Fruit fly (Drosophila melanogaster) whole organism, embryonic: ENCODE measurements around the gene Ir94d.

ENCODE experiments used
- BtbVII ChIP-seq: fragments of 200-800 bp; sonication (Bioruptor generic); optimal IDR thresholded peaks from 3 replicates; lab custom pipeline; 2017; ENCODE audit warnings: missing biosample characterization, mild to moderate bottlenecking, missing genetic modification characterization
- CG10366 ChIP-seq: fragments of 200-800 bp; sonication (Bioruptor generic); IDR thresholded peaks from 2 replicates; pipeline ENCODE4 v1.3.6; 2022; ENCODE audit warnings: missing biosample characterization, missing genetic modification characterization
- CG10543 ChIP-seq: fragments of 200-800 bp; sonication (Bioruptor generic); optimal IDR thresholded peaks from 3 replicates; lab custom pipeline; 2017; ENCODE audit warnings: missing biosample characterization, mild to moderate bottlenecking, missing genetic modification characterization, moderate library complexity
- CG10565 ChIP-seq: fragments of 200-800 bp; sonication (Bioruptor generic); optimal IDR thresholded peaks from 3 replicates; lab custom pipeline; 2016; ENCODE audit warnings: missing biosample characterization, mild to moderate bottlenecking, missing genetic modification characterization
- CG11504 ChIP-seq: fragments of 200-800 bp; sonication (Bioruptor generic); optimal IDR thresholded peaks from 3 replicates; lab custom pipeline; 2019; ENCODE audit warnings: missing biosample characterization, mild to moderate bottlenecking, missing genetic modification characterization, moderate library complexity
- CG14710 ChIP-seq: fragments of 200-800 bp; sonication (Bioruptor generic); optimal IDR thresholded peaks from 3 replicates; lab custom pipeline; 2019; ENCODE audit warnings: missing biosample characterization, mild to moderate bottlenecking, missing genetic modification characterization, moderate library complexity
- CG15601 ChIP-seq: fragments of 200-800 bp; sonication (Bioruptor generic); optimal IDR thresholded peaks from 3 replicates; lab custom pipeline; 2019; ENCODE audit warnings: missing biosample characterization, mild to moderate bottlenecking, missing genetic modification characterization, moderate library complexity
- CG1602 ChIP-seq: fragments of 200-800 bp; sonication (Bioruptor generic); optimal IDR thresholded peaks from 3 replicates; lab custom pipeline; 2016; ENCODE audit warnings: missing biosample characterization, missing genetic modification characterization
- CG17385 ChIP-seq: fragments of 200-800 bp; sonication (Bioruptor generic); optimal IDR thresholded peaks from 3 replicates; lab custom pipeline; 2018; ENCODE audit warnings: missing biosample characterization, mild to moderate bottlenecking, missing genetic modification characterization
- CG18619 ChIP-seq: fragments of 200-800 bp; sonication (Bioruptor generic); optimal IDR thresholded peaks from 3 replicates; lab custom pipeline; 2017; ENCODE audit warnings: missing biosample characterization, mild to moderate bottlenecking, missing genetic modification characterization
- CG2120 ChIP-seq: fragments of 200-800 bp; sonication (Bioruptor generic); optimal IDR thresholded peaks from 3 replicates; lab custom pipeline; 2016; ENCODE audit warnings: missing biosample characterization, missing genetic modification characterization
- CG43689 ChIP-seq: fragments of 200-800 bp; sonication (Bioruptor generic); IDR thresholded peaks from 2 replicates; pipeline ENCODE4 v1.3.6; 2022; ENCODE audit warnings: missing biosample characterization, missing genetic modification characterization
- CG7745 ChIP-seq: fragments of 200-800 bp; sonication (Bioruptor generic); optimal IDR thresholded peaks from 2 replicates; lab custom pipeline; 2018; ENCODE audit warnings: missing biosample characterization, mild to moderate bottlenecking, missing genetic modification characterization, moderate library complexity
- CG8765 ChIP-seq: fragments of 200-800 bp; sonication (Bioruptor generic); IDR thresholded peaks from 2 replicates; pipeline ENCODE4 v1.3.6; 2022; ENCODE audit warnings: missing biosample characterization, missing genetic modification characterization
- CG9876 ChIP-seq: fragments of 200-800 bp; sonication (Bioruptor generic); optimal IDR thresholded peaks from 2 replicates; lab custom pipeline; 2016; ENCODE audit warnings: missing biosample characterization, missing genetic modification characterization
- Dad ChIP-seq: fragments of 200-800 bp; sonication (Bioruptor generic); optimal IDR thresholded peaks from 3 replicates; lab custom pipeline; 2016; ENCODE audit warnings: missing biosample characterization, missing genetic modification characterization
- Drgx ChIP-seq: fragments of 200-800 bp; sonication (Bioruptor generic); IDR thresholded peaks from 2 replicates; pipeline ENCODE4 v1.3.6; 2022; ENCODE audit warnings: missing biosample characterization, missing genetic modification characterization
- E2f2 ChIP-seq: fragments of 200-800 bp; sonication (Bioruptor generic); IDR thresholded peaks from 2 replicates; pipeline ENCODE4 v1.3.6; 2022; ENCODE audit warnings: missing biosample characterization, missing genetic modification characterization
- Myb ChIP-seq: fragments of 200-800 bp; sonication (Bioruptor generic); optimal IDR thresholded peaks from 2 replicates; lab custom pipeline; 2016; ENCODE audit warnings: missing biosample characterization, missing genetic modification characterization
- Nf-YA ChIP-seq: fragments of 200-800 bp; sonication (Bioruptor generic); IDR thresholded peaks from 2 replicates; pipeline ENCODE4 v1.3.6; 2022; ENCODE audit warnings: missing biosample characterization, missing genetic modification characterization
- Oli ChIP-seq: fragments of 200-800 bp; sonication (Bioruptor generic); optimal IDR thresholded peaks from 2 replicates; lab custom pipeline; 2018; ENCODE audit warnings: missing biosample characterization, mild to moderate bottlenecking, missing genetic modification characterization, moderate library complexity
- Ptx1 ChIP-seq: fragments of 200-800 bp; sonication (Bioruptor generic); IDR thresholded peaks from 2 replicates; pipeline ENCODE4 v1.3.6; 2022; ENCODE audit warnings: missing biosample characterization, missing genetic modification characterization
- Rfx ChIP-seq: fragments of 200-800 bp; sonication (Bioruptor generic); IDR thresholded peaks from 2 replicates; pipeline ENCODE4 v1.3.6; 2022; ENCODE audit warnings: missing biosample characterization, missing genetic modification characterization
- Scr ChIP-seq: fragments of 200-800 bp; sonication (Bioruptor generic); IDR thresholded peaks from 2 replicates; pipeline ENCODE4 v1.3.6; 2022; ENCODE audit warnings: missing biosample characterization, missing genetic modification characterization; ENCODE audit not compliant: partially characterized antibody
- Six4 ChIP-seq: fragments of 200-800 bp; sonication (Bioruptor generic); optimal IDR thresholded peaks from 2 replicates; lab custom pipeline; 2016; ENCODE audit warnings: missing biosample characterization, missing genetic modification characterization
- Xbp1 ChIP-seq: fragments of 200-800 bp; sonication (Bioruptor generic); optimal IDR thresholded peaks from 3 replicates; lab custom pipeline; 2016; ENCODE audit warnings: missing biosample characterization, mild to moderate bottlenecking, missing genetic modification characterization
- ab ChIP-seq: fragments of 200-800 bp; sonication (Bioruptor generic); optimal IDR thresholded peaks from 2 replicates; lab custom pipeline; 2016; ENCODE audit warnings: missing biosample characterization, missing genetic modification characterization
- ap ChIP-seq: fragments of 200-800 bp; sonication (Bioruptor generic); IDR thresholded peaks from 2 replicates; pipeline ENCODE4 v1.3.6; 2022; ENCODE audit warnings: missing biosample characterization, missing genetic modification characterization
- ash1 ChIP-seq: fragments of 200-800 bp; sonication (Bioruptor generic); optimal IDR thresholded peaks from 2 replicates; lab custom pipeline; 2018; ENCODE audit warnings: missing biosample characterization, mild to moderate bottlenecking, missing genetic modification characterization
- bsh ChIP-seq, 2 experiments: fragments of 200-800 bp; sonication (Bioruptor generic); optimal IDR thresholded peaks; 2 replicates each; lab custom pipeline; 2017 to 2018; ENCODE audit warnings: mild to moderate bottlenecking in 2 of 2, missing biosample characterization in 2 of 2, missing genetic modification characterization in 2 of 2, moderate library complexity in 1 of 2
- btn ChIP-seq: fragments of 200-800 bp; sonication (Bioruptor generic); optimal IDR thresholded peaks from 2 replicates; lab custom pipeline; 2016; ENCODE audit warnings: missing biosample characterization, missing genetic modification characterization
- cato ChIP-seq: fragments of 200-800 bp; sonication (Bioruptor generic); optimal IDR thresholded peaks from 2 replicates; lab custom pipeline; 2016; ENCODE audit warnings: missing biosample characterization, missing genetic modification characterization, borderline replicate concordance
- ci ChIP-seq: fragments of 200-800 bp; sonication (Bioruptor generic); IDR thresholded peaks from 3 replicates; pipeline ENCODE4 v1.3.6; 2022; ENCODE audit warnings: missing biosample characterization, missing genetic modification characterization
- emc ChIP-seq: fragments of 200-800 bp; sonication (Bioruptor generic); optimal IDR thresholded peaks from 2 replicates; lab custom pipeline; 2016; ENCODE audit warnings: missing biosample characterization, missing genetic modification characterization
- kah ChIP-seq: fragments of 200-800 bp; sonication (Bioruptor generic); optimal IDR thresholded peaks from 2 replicates; lab custom pipeline; 2018; ENCODE audit warnings: missing biosample characterization, mild to moderate bottlenecking, missing genetic modification characterization
- oc ChIP-seq: fragments of 200-800 bp; sonication (Bioruptor generic); optimal IDR thresholded peaks from 2 replicates; lab custom pipeline; 2018; ENCODE audit warnings: missing biosample characterization, mild to moderate bottlenecking, missing genetic modification characterization, moderate library complexity
- otp ChIP-seq: fragments of 200-800 bp; sonication (Bioruptor generic); IDR thresholded peaks from 3 replicates; pipeline ENCODE4, ENCODE4 v1.3.6; 2022; ENCODE audit warnings: missing biosample characterization, missing genetic modification characterization
- pan ChIP-seq, 4 experiments: fragments of >200 bp in 3 of 4; fragments of 200-800 bp in 1 of 4; sonication (Bioruptor generic) in 1 of 4; optimal IDR thresholded peaks in 3 of 4; IDR thresholded peaks in 1 of 4; 2 replicates each; pipeline versions ENCODE4 v1.3.6 to Lab custom; 2017 to 2022; ENCODE audit warnings: missing biosample characterization in 2 of 4, missing genetic modification characterization in 2 of 4, mixed read lengths in 1 of 4
- seq ChIP-seq: fragments of 200-800 bp; sonication (Bioruptor generic); IDR thresholded peaks from 2 replicates; pipeline ENCODE4 v1.3.6; 2022; ENCODE audit warnings: missing biosample characterization, missing genetic modification characterization
- sim ChIP-seq: fragments of 200-800 bp; sonication (Bioruptor generic); IDR thresholded peaks from 2 replicates; pipeline ENCODE4 v1.3.6; 2022; ENCODE audit warnings: missing biosample characterization, missing genetic modification characterization
- slbo ChIP-seq: fragments of 200-800 bp; sonication (Bioruptor generic); IDR thresholded peaks from 2 replicates; pipeline ENCODE4 v1.3.6; 2022; ENCODE audit warnings: missing biosample characterization, missing genetic modification characterization
- so ChIP-seq: fragments of 200-800 bp; sonication (Bioruptor generic); IDR thresholded peaks from 3 replicates; pipeline ENCODE4 v1.3.6; 2022; ENCODE audit warnings: missing biosample characterization, missing genetic modification characterization
- tgo ChIP-seq: fragments of 200-800 bp; sonication (Bioruptor generic); IDR thresholded peaks from 3 replicates; pipeline ENCODE4 v1.3.6; 2022; ENCODE audit warnings: missing biosample characterization, missing genetic modification characterization
- trh ChIP-seq: fragments of 200-800 bp; sonication (Bioruptor generic); optimal IDR thresholded peaks from 2 replicates; lab custom pipeline; 2016; ENCODE audit warnings: missing biosample characterization, missing genetic modification characterization
- unc-4 ChIP-seq: fragments of 200-800 bp; sonication (Bioruptor generic); IDR thresholded peaks from 2 replicates; pipeline ENCODE4 v1.3.6; 2022; ENCODE audit warnings: missing biosample characterization, missing genetic modification characterization; ENCODE audit not compliant: partially characterized antibody
- wdn ChIP-seq: fragments of 200-800 bp; sonication (Bioruptor generic); IDR thresholded peaks from 2 replicates; pipeline ENCODE4 v1.3.6; 2022; ENCODE audit warnings: missing biosample characterization, missing genetic modification characterization

Ir94d gene

dm6 chr3R:23396548-23397294, 5.9 kb upstream of the Ir94d start (continued):
- TF ChIP-seq ash1 (GFP tag; lab: Kevin White, UChicago) (no peak), CG14710 (tag; lab: Kevin White, UChicago) (no peak), Nf-YA (no peak), so (GFP tag; lab: Robert Waterston, UW) (peak; percentile 45; the same call in 1 of the 3 replicates), btn (GFP tag; lab: Kevin White, UChicago) (no peak), slbo (GFP tag; lab: Robert Waterston, UW) (peak; percentile 41; the same call in 1 of the 2 replicates), CG17385 (GFP tag; lab: Kevin White, UChicago) (peak; percentile 34), CG1602 (GFP tag; lab: Kevin White, UChicago) (peak; percentile 12), ab (GFP tag; lab: Kevin White, UChicago) (no peak), Rfx (no peak), bsh (GFP tag; optimal IDR thresholded peaks at IDR 0.05; lab: Kevin White, UChicago) (peak in 1 of 2 experiments; percentile 64), CG10565 (GFP tag; lab: Kevin White, UChicago) (no peak), tgo (0 out of 3 replicates have a peak, but pooled peaks have one; percentile 22), Dad (GFP tag; lab: Kevin White, UChicago) (no peak), sim (GFP tag; lab: Robert Waterston, UW) (no peak), CG15601 (tag; lab: Kevin White, UChicago) (peak; percentile 26), Six4 (GFP tag; lab: Kevin White, UChicago) (no peak), Xbp1 (peak; percentile 37), wdn (GFP tag; lab: Robert Waterston, UW) (no peak), Scr (GFP tag; lab: Robert Waterston, UW) (no peak), otp (GFP tag; lab: Robert Waterston, UW) (no peak), Oli (peak; percentile 56), CG9876 (GFP tag; lab: Kevin White, UChicago) (no peak), ap (no peak), BtbVII (GFP tag; lab: Kevin White, UChicago) (no peak), CG10366 (GFP tag; lab: Robert Waterston, UW) (peak; percentile 73), CG2120 (GFP tag; lab: Kevin White, UChicago) (no peak), unc-4 (no peak), CG18619 (GFP tag; lab: Kevin White, UChicago) (no peak), CG10543 (GFP tag; lab: Kevin White, UChicago) (no peak), CG43689 (GFP tag; lab: Robert Waterston, UW) (no peak), oc (tag; lab: Kevin White, UChicago) (peak; percentile 94)
- TF ChIP-seq, all 482 proteins: peak for 48

DNA sequence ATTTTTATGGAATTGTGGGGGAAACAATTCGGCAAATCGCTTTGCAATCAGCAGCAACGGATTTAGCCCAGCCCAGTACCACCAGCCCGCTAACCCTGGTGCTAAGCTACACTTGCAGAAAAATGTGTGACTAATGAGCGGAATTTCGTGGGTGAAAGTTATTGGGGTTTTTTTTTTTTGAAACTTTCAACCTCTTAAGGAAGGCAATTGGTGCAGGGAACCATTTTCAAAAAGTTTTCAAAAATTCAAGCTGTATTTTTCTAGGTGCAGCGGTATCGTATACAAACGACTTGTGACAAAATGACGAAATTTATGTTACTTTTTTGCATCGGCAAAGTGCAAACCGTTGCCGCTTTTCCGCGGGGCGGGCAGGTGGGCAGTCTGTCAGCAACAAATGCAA, 3.6 kb upstream of the Ir94d start:
- TF ChIP-seq Myb: no peak
- no peak for TF ChIP-seq E2f2 (GFP tag; lab: Robert Waterston, UW)
- no peak for TF ChIP-seq kah (GFP tag; lab: Kevin White, UChicago)
- TF ChIP-seq pan (optimal IDR thresholded peaks at IDR 0.05; lab: Kevin White, UChicago): no peak
- peak in 1 of 2 experiments; percentile 9 for TF ChIP-seq pan (GFP tag; optimal IDR thresholded peaks at IDR 0.05 in 1 of 2, IDR thresholded peaks at IDR 0.05 in 1 of 2)
- TF ChIP-seq cato: no peak
- no peak for TF ChIP-seq trh
- no peak for TF ChIP-seq ci (GFP tag; lab: Robert Waterston, UW)
- no peak for TF ChIP-seq emc (GFP tag; lab: Kevin White, UChicago)
- no peak for TF ChIP-seq btn (GFP tag; lab: Kevin White, UChicago)
- no peak for TF ChIP-seq BtbVII (GFP tag; lab: Kevin White, UChicago)
- TF ChIP-seq seq: no peak
- TF ChIP-seq CG7745 (tag; lab: Kevin White, UChicago): no peak
- no peak for TF ChIP-seq Ptx1 (GFP tag; lab: Robert Waterston, UW)
- no peak for TF ChIP-seq CG8765 (GFP tag; lab: Robert Waterston, UW)
- peak; percentile 63 for TF ChIP-seq Drgx
- TF ChIP-seq CG11504 (tag; lab: Kevin White, UChicago): no peak
